Worm (Caenorhabditis elegans) whole organism, mixed stage, embryonic: ENCODE results near the gene C25G4.7.

Experiments
- M03D4.4 ChIP-seq: sonication (generic microtip); optimal IDR thresholded peaks from 2 replicates; lab custom pipeline; 2017; ENCODE audit warnings: mild to moderate bottlenecking, missing genetic modification characterization, missing compliant biosample characterization
- bed-3 ChIP-seq: fragments of 200-800 bp; sonication (Bioruptor generic); optimal IDR thresholded peaks from 3 replicates; lab custom pipeline; 2018; ENCODE audit warnings: mild to moderate bottlenecking, missing genetic modification characterization, moderate library complexity, missing compliant biosample characterization
- blmp-1 ChIP-seq: fragments of 150-350 bp; optimal IDR thresholded peaks from 2 replicates; lab custom pipeline; 2014; ENCODE audit warnings: missing biosample characterization, missing genetic modification characterization
- ceh-39 ChIP-seq: fragments of 150-350 bp; optimal IDR thresholded peaks from 2 replicates; lab custom pipeline; 2014; ENCODE audit warnings: missing biosample characterization, missing genetic modification characterization
- ceh-43 ChIP-seq: fragments of 200-800 bp; sonication (Bioruptor generic); optimal IDR thresholded peaks from 2 replicates; lab custom pipeline; 2018; ENCODE audit warnings: mild to moderate bottlenecking, missing genetic modification characterization, moderate library complexity, missing compliant biosample characterization
- ceh-83 ChIP-seq: fragments of 200-800 bp; sonication (Bioruptor generic); optimal IDR thresholded peaks from 2 replicates; lab custom pipeline; 2018; ENCODE audit warnings: mild to moderate bottlenecking, missing genetic modification characterization, missing compliant biosample characterization
- ces-1 ChIP-seq: fragments of 150-350 bp; optimal IDR thresholded peaks from 2 replicates; lab custom pipeline; 2014; ENCODE audit warnings: missing biosample characterization, missing genetic modification reagents, missing genetic modification characterization
- cnd-1 ChIP-seq: fragments of 200-800 bp; sonication (Bioruptor generic); optimal IDR thresholded peaks from 2 replicates; lab custom pipeline; 2018; ENCODE audit warnings: mild to moderate bottlenecking, missing genetic modification characterization, missing compliant biosample characterization
- drap-1 ChIP-seq: fragments of 200-800 bp; sonication (Bioruptor generic); optimal IDR thresholded peaks from 3 replicates; lab custom pipeline; 2018; ENCODE audit warnings: mild to moderate bottlenecking, missing genetic modification characterization, missing compliant biosample characterization
- elt-1 ChIP-seq: sonication (generic microtip); optimal IDR thresholded peaks from 2 replicates; lab custom pipeline; 2017; ENCODE audit warnings: missing genetic modification characterization, mild to moderate bottlenecking, missing compliant biosample characterization, antibody characterized with exemption, moderate library complexity, borderline replicate concordance; ENCODE audit not compliant: insufficient read depth
- elt-3 ChIP-seq: fragments of 150-350 bp; optimal IDR thresholded peaks from 2 replicates; lab custom pipeline; 2014; ENCODE audit warnings: missing biosample characterization, missing genetic modification characterization
- flh-1 ChIP-seq: fragments of 200-800 bp; sonication (Bioruptor generic); optimal IDR thresholded peaks from 2 replicates; lab custom pipeline; 2018; ENCODE audit warnings: mild to moderate bottlenecking, missing genetic modification characterization, moderate library complexity, missing compliant biosample characterization
- ham-2 ChIP-seq: fragments of 200-800 bp; sonication (Bioruptor generic); optimal IDR thresholded peaks from 2 replicates; lab custom pipeline; 2018; ENCODE audit warnings: mild to moderate bottlenecking, missing genetic modification characterization, missing compliant biosample characterization
- hlh-1 ChIP-seq: fragments of 150-350 bp; optimal IDR thresholded peaks from 2 replicates; lab custom pipeline; 2014; ENCODE audit warnings: missing biosample characterization, missing genetic modification reagents, missing genetic modification characterization
- lin-32 ChIP-seq: fragments of 200-800 bp; sonication (Bioruptor generic); optimal IDR thresholded peaks from 2 replicates; lab custom pipeline; 2018; ENCODE audit warnings: mild to moderate bottlenecking, missing genetic modification characterization, missing compliant biosample characterization
- lsy-2 ChIP-seq: fragments of 150-350 bp; optimal IDR thresholded peaks from 2 replicates; lab custom pipeline; 2014; ENCODE audit warnings: missing biosample characterization, missing genetic modification characterization
- mep-1 ChIP-seq: fragments of 150-350 bp; optimal IDR thresholded peaks from 2 replicates; lab custom pipeline; 2017; ENCODE audit warnings: missing biosample characterization, missing genetic modification reagents, missing genetic modification characterization, inconsistent platforms
- mls-2 ChIP-seq: sonication (generic microtip); optimal IDR thresholded peaks from 2 replicates; lab custom pipeline; 2016; ENCODE audit warnings: mild to moderate bottlenecking, missing genetic modification characterization, moderate library complexity, missing compliant biosample characterization
- nhr-12 ChIP-seq: fragments of 150-350 bp; optimal IDR thresholded peaks from 2 replicates; lab custom pipeline; 2014; ENCODE audit warnings: missing biosample characterization, missing genetic modification characterization
- nhr-2 ChIP-seq: fragments of 150-350 bp; optimal IDR thresholded peaks from 2 replicates; lab custom pipeline; 2014; ENCODE audit warnings: missing biosample characterization, missing genetic modification characterization
- nhr-237 ChIP-seq: fragments of 150-350 bp; optimal IDR thresholded peaks from 2 replicates; lab custom pipeline; 2014; ENCODE audit warnings: missing biosample characterization, missing genetic modification characterization
- nhr-76 ChIP-seq: sonication (generic microtip); optimal IDR thresholded peaks from 2 replicates; lab custom pipeline; 2017; ENCODE audit warnings: missing biosample characterization, missing genetic modification characterization
- pha-4 ChIP-seq: fragments of 150-350 bp; optimal IDR thresholded peaks from 2 replicates; lab custom pipeline; 2018; ENCODE audit warnings: missing biosample characterization, missing genetic modification reagents, missing genetic modification characterization
- sem-2 ChIP-seq: fragments of 200-800 bp; sonication (Bioruptor generic); optimal IDR thresholded peaks from 2 replicates; lab custom pipeline; 2018; ENCODE audit warnings: mild to moderate bottlenecking, missing genetic modification characterization, missing compliant biosample characterization
- snpc-4 ChIP-seq: fragments of 150-350 bp; optimal IDR thresholded peaks from 2 replicates; lab custom pipeline; 2014; ENCODE audit warnings: missing biosample characterization, missing genetic modification characterization
- sptf-1 ChIP-seq: sonication (generic microtip); optimal IDR thresholded peaks from 2 replicates; lab custom pipeline; 2017; ENCODE audit warnings: mild to moderate bottlenecking, missing genetic modification characterization, moderate library complexity, missing compliant biosample characterization
- tbx-8 ChIP-seq: fragments of 200-800 bp; sonication (Bioruptor generic); optimal IDR thresholded peaks from 2 replicates; lab custom pipeline; 2018; ENCODE audit warnings: mild to moderate bottlenecking, missing genetic modification characterization, moderate library complexity, missing compliant biosample characterization
- unc-120 ChIP-seq: sonication (generic microtip); optimal IDR thresholded peaks from 2 replicates; lab custom pipeline; 2017; ENCODE audit warnings: missing genetic modification characterization, missing compliant biosample characterization; ENCODE audit not compliant: poor library complexity, severe bottlenecking
- unc-39 ChIP-seq: fragments of 150-350 bp; optimal IDR thresholded peaks from 2 replicates; lab custom pipeline; 2014; ENCODE audit warnings: missing biosample characterization, missing genetic modification characterization
- unc-62 ChIP-seq: fragments of 150-350 bp; optimal IDR thresholded peaks from 2 replicates; lab custom pipeline; 2014; ENCODE audit warnings: missing biosample characterization, missing genetic modification reagents, missing genetic modification characterization
- zip-8 ChIP-seq: fragments of 150-350 bp; optimal IDR thresholded peaks from 2 replicates; lab custom pipeline; 2014; ENCODE audit warnings: missing biosample characterization, missing genetic modification characterization
- ztf-11 ChIP-seq: fragments of 150-350 bp; optimal IDR thresholded peaks from 2 replicates; lab custom pipeline; 2014; ENCODE audit warnings: missing biosample characterization, missing genetic modification characterization

The C25G4.7 gene

DNA sequence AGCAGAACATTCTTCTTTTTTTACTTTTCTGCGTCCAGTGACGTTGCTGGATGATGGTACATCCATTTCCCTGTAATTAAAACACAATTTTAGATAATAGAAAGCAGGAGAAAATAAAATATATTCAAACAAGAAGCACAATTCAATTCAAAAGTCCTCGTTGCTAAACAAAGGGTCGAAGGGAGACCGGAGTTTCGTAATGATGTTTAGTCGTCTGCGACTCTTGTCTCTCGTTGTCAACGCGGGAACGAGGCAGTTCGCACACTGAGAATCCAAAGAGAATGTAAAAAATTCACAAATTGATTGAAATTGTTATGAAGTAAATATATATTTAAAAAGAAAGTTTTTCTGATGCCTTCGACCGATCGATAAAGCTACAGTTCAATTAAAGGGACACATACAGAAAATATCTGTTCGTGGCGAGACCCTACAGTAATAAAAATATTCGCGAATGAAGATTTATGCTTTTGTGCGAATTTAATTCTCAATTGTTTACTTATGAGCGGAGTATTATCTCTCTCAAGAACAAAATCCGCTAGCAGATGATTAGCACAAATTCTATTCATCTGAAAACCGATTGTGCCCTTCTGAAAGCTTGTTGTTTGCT lies 5.4 kb upstream of the C25G4.7 start, which contains the start of gene dpy-26:
dpy-26 (minus strand) TSS at position 111 of the 607 bp plus-strand sequence.
- TF ChIP-seq lsy-2 (tag; lab: Kevin White, UChicago) (peak; percentile 25), flh-1 (GFP tag; lab: Kevin White, UChicago) (no peak), hlh-1 (tag; lab: Kevin White, UChicago) (no peak), sem-2 (no peak), mep-1 (peak; percentile 58), mls-2 (tag; lab: Kevin White, UChicago) (no peak), unc-39 (tag; lab: Kevin White, UChicago) (no peak), ceh-39 (peak; percentile 17), lin-32 (GFP tag; lab: Kevin White, UChicago) (no peak), pha-4 (tag; lab: Kevin White, UChicago) (peak; percentile 6), cnd-1 (tag; lab: Kevin White, UChicago) (no peak), zip-8 (no peak), M03D4.4 (tag; lab: Kevin White, UChicago) (no peak)

DNA sequence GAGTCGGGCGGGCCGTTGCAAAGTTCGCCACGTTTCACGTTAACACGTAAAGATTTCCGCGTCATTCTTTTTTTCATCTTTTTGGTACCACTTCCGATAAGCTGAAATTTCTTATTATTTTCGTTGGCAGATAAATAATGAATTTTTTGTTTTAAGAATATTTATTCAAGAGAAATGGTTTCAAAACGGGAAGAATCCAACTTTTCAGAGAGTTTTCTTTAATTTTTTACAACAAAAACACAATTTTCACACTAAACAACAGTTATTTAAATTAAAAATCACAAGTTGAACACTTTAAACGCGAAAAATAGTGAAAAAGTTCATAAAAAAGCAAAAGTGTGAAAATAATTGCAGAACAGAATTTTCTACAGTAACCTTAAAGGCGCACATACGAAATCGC lies 2.6 kb upstream of the C25G4.7 start, which contains the start of gene spe-44:
spe-44 (minus strand) TSS at position 101 of the 400 bp plus-strand sequence.
- TF ChIP-seq ceh-43 (GFP tag; lab: Kevin White, UChicago), result no peak
- no peak for TF ChIP-seq nhr-76 (tag; lab: Kevin White, UChicago)
- TF ChIP-seq elt-3, result no peak
- TF ChIP-seq cnd-1 (tag; lab: Kevin White, UChicago), result no peak
- no peak for TF ChIP-seq drap-1 (GFP tag; lab: Kevin White, UChicago)
- TF ChIP-seq ceh-83 (GFP tag; lab: Kevin White, UChicago), result no peak
- TF ChIP-seq sptf-1 (tag; lab: Kevin White, UChicago), result no peak
- no peak for TF ChIP-seq hlh-1 (tag; lab: Kevin White, UChicago)
- TF ChIP-seq mep-1, result no peak
- TF ChIP-seq, all 35 proteins: peak for 0

ce11 chrIV:12454750-12455149 lies 2.0 kb upstream of the C25G4.7 start, which contains the start of gene smz-1:
TSS of gene smz-1 (plus strand) at chrIV:12455050.
- TF ChIP-seq unc-39 (tag; lab: Kevin White, UChicago), result no peak
- TF ChIP-seq ceh-39, result no peak
- TF ChIP-seq elt-3, result no peak
- no peak for TF ChIP-seq ham-2 (GFP tag; lab: Kevin White, UChicago)
- TF ChIP-seq snpc-4 (tag; lab: Kevin White, UChicago), result no peak
- TF ChIP-seq elt-1 (tag; lab: Kevin White, UChicago), result no peak
- no peak for TF ChIP-seq nhr-12
- TF ChIP-seq nhr-237 (tag; lab: Kevin White, UChicago), result no peak
- TF ChIP-seq mls-2 (tag; lab: Kevin White, UChicago), result no peak
- TF ChIP-seq hlh-1 (tag; lab: Kevin White, UChicago), result no peak
- no peak for TF ChIP-seq unc-120 (tag; lab: Kevin White, UChicago)
- TF ChIP-seq ces-1, result no peak
- no peak for TF ChIP-seq zip-8
- no peak for TF ChIP-seq unc-62
- no peak for TF ChIP-seq blmp-1 (tag; lab: Kevin White, UChicago)
- no peak for TF ChIP-seq M03D4.4 (tag; lab: Kevin White, UChicago)
- TF ChIP-seq nhr-76 (tag; lab: Kevin White, UChicago), result no peak

DNA sequence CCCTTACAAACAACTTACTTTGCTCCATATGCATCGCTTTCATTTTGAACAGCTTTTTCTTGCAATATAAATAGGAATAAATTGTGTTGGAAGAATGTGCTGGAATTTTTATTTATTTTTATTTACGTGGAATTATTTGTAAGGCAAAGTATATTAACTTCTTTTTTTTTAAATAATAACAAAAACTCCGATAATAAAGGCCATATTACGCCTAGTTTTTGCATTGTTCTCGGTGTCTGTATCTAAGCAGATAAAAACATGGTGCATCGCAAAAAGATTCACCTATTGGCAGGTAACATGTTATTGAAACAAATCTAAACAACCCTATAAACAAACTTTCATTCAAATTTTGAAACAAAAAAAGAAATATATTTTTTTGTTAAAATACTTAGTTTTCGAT lies 6.7 kb downstream of the C25G4.7 start, which contains the start of gene C25G4.8:
C25G4.8 (minus strand) TSS at position 101 of the 400 bp plus-strand sequence.
- TF ChIP-seq ceh-39 (no peak), zip-8 (no peak), tbx-8 (GFP tag; lab: Kevin White, UChicago) (no peak), ztf-11 (no peak), nhr-76 (tag; lab: Kevin White, UChicago) (no peak), lin-32 (GFP tag; lab: Kevin White, UChicago) (no peak), mep-1 (no peak), blmp-1 (tag; lab: Kevin White, UChicago) (no peak), ceh-43 (GFP tag; lab: Kevin White, UChicago) (no peak), lsy-2 (tag; lab: Kevin White, UChicago) (no peak), mls-2 (tag; lab: Kevin White, UChicago) (no peak), ces-1 (no peak), sptf-1 (tag; lab: Kevin White, UChicago) (no peak), elt-3 (no peak), nhr-2 (no peak), unc-39 (tag; lab: Kevin White, UChicago) (no peak), elt-1 (tag; lab: Kevin White, UChicago) (no peak), hlh-1 (tag; lab: Kevin White, UChicago) (no peak), nhr-12 (no peak), bed-3 (no peak)
- TF ChIP-seq, all 35 proteins: peak for 0
